Fruit fly (Drosophila melanogaster) whole organism, prepupa: ENCODE data around the gene Strip.

Source experiments
- Blimp-1 ChIP-seq: fragments of 200-800 bp; sonication (Bioruptor generic); optimal IDR thresholded peaks from 3 replicates; lab custom pipeline; 2017; ENCODE audit warnings: missing biosample characterization, missing genetic modification characterization, mild to moderate bottlenecking, moderate library complexity, missing genetic modification reagents
- CG11294 ChIP-seq: fragments of 200-800 bp; sonication (Bioruptor generic); IDR thresholded peaks from 2 replicates; pipeline ENCODE4 v1.3.6; 2022; ENCODE audit warnings: missing biosample characterization, missing genetic modification characterization
- CG11762 ChIP-seq: fragments of 200-800 bp; sonication (Bioruptor generic); optimal IDR thresholded peaks from 3 replicates; lab custom pipeline; 2016; ENCODE audit warnings: missing biosample characterization, missing genetic modification characterization; ENCODE audit not compliant: insufficient read depth
- CG11902 ChIP-seq: fragments of 200-800 bp; sonication (Bioruptor generic); optimal IDR thresholded peaks from 3 replicates; lab custom pipeline; 2016; ENCODE audit warnings: missing biosample characterization, missing genetic modification characterization
- CG15336 ChIP-seq: fragments of 200-800 bp; sonication (Bioruptor generic); IDR thresholded peaks from 2 replicates; pipeline ENCODE4 v1.3.6; 2022; ENCODE audit warnings: missing biosample characterization, missing genetic modification characterization
- CG16779 ChIP-seq: fragments of 200-800 bp; sonication (Bioruptor generic); optimal IDR thresholded peaks from 3 replicates; lab custom pipeline; 2017; ENCODE audit warnings: missing biosample characterization, mild to moderate bottlenecking, missing genetic modification characterization
- CG31627 ChIP-seq: fragments of 200-800 bp; sonication (Bioruptor generic); optimal IDR thresholded peaks from 3 replicates; lab custom pipeline; 2016; ENCODE audit warnings: missing biosample characterization, missing genetic modification characterization
- CG34406 ChIP-seq: fragments of 200-800 bp; sonication (Bioruptor generic); optimal IDR thresholded peaks from 3 replicates; lab custom pipeline; 2016; ENCODE audit warnings: missing biosample characterization, missing genetic modification characterization
- CG3919 ChIP-seq: fragments of 200-800 bp; sonication (Bioruptor generic); optimal IDR thresholded peaks from 3 replicates; lab custom pipeline; 2016; ENCODE audit warnings: missing biosample characterization, missing genetic modification characterization
- CG6854 ChIP-seq: fragments of 200-800 bp; sonication (Bioruptor generic); optimal IDR thresholded peaks from 2 replicates; lab custom pipeline; 2017; ENCODE audit warnings: missing biosample characterization, mild to moderate bottlenecking, missing genetic modification characterization
- CG7368 ChIP-seq: fragments of 200-800 bp; sonication (Bioruptor generic); optimal IDR thresholded peaks from 3 replicates; lab custom pipeline; 2016; ENCODE audit warnings: missing biosample characterization, missing genetic modification characterization
- CG8632 ChIP-seq: fragments of 200-800 bp; sonication (Bioruptor generic); optimal IDR thresholded peaks from 3 replicates; lab custom pipeline; 2016; ENCODE audit warnings: missing biosample characterization, missing genetic modification characterization
- Eip75B ChIP-seq: fragments of 200-800 bp; sonication (Bioruptor generic); optimal IDR thresholded peaks from 3 replicates; lab custom pipeline; 2016; ENCODE audit warnings: missing biosample characterization, missing genetic modification characterization
- Eip78C ChIP-seq: fragments of 200-800 bp; sonication (Bioruptor generic); peaks from one replicate; lab custom pipeline; 2016; ENCODE audit warnings: missing biosample characterization, missing genetic modification characterization
- Eip93F ChIP-seq: fragments of 200-800 bp; sonication (Bioruptor generic); optimal IDR thresholded peaks from 2 replicates; lab custom pipeline; 2016; ENCODE audit warnings: missing biosample characterization, mild to moderate bottlenecking, missing genetic modification characterization
- Ets96B ChIP-seq: fragments of 200-800 bp; optimal IDR thresholded peaks from 2 replicates; lab custom pipeline; 2019; ENCODE audit warnings: missing biosample characterization, mild to moderate bottlenecking, missing genetic modification characterization, moderate library complexity
- Gug ChIP-seq: fragments of 200-800 bp; sonication (Bioruptor generic); IDR thresholded peaks from 2 replicates; pipeline ENCODE4 v1.3.6; 2022; ENCODE audit warnings: missing biosample characterization, missing genetic modification characterization
- Hr4 ChIP-seq: fragments of 200-800 bp; sonication (Bioruptor generic); optimal IDR thresholded peaks from 3 replicates; lab custom pipeline; 2016; ENCODE audit warnings: missing biosample characterization, missing genetic modification characterization
- Lpt ChIP-seq: fragments of 200-800 bp; sonication (Bioruptor generic); optimal IDR thresholded peaks from 3 replicates; lab custom pipeline; 2016; ENCODE audit warnings: missing biosample characterization, missing genetic modification characterization
- Met ChIP-seq: fragments of 200-800 bp; sonication (Bioruptor generic); optimal IDR thresholded peaks from 3 replicates; lab custom pipeline; 2016; ENCODE audit warnings: missing biosample characterization, missing genetic modification characterization
- Sox102F ChIP-seq: fragments of 200-800 bp; sonication (Bioruptor generic); optimal IDR thresholded peaks from 2 replicates; lab custom pipeline; 2016; ENCODE audit warnings: missing biosample characterization, mild to moderate bottlenecking, missing genetic modification characterization
- Sox15 ChIP-seq: fragments of 200-800 bp; sonication (Bioruptor generic); optimal IDR thresholded peaks from 3 replicates; lab custom pipeline; 2016; ENCODE audit warnings: missing biosample characterization, missing genetic modification characterization
- achi ChIP-seq: fragments of 200-800 bp; sonication (Bioruptor generic); optimal IDR thresholded peaks from 3 replicates; lab custom pipeline; 2016; ENCODE audit warnings: missing biosample characterization, missing genetic modification characterization
- acj6 ChIP-seq: fragments of 200-800 bp; sonication (Bioruptor generic); optimal IDR thresholded peaks from 3 replicates; lab custom pipeline; 2016; ENCODE audit warnings: missing biosample characterization, missing genetic modification characterization
- cyc ChIP-seq: fragments of 200-800 bp; sonication (Bioruptor generic); optimal IDR thresholded peaks from 3 replicates; lab custom pipeline; 2016; ENCODE audit warnings: missing biosample characterization, missing genetic modification characterization
- dsx ChIP-seq: fragments of 200-800 bp; optimal IDR thresholded peaks from 3 replicates; lab custom pipeline; 2019; ENCODE audit warnings: missing biosample characterization, mild to moderate bottlenecking, missing genetic modification characterization, moderate library complexity; ENCODE audit not compliant: poor library complexity, severe bottlenecking
- eg ChIP-seq: fragments of 200-800 bp; sonication (Bioruptor generic); IDR thresholded peaks from 3 replicates; pipeline ENCODE4 v1.3.6; 2022; ENCODE audit warnings: missing biosample characterization, missing genetic modification characterization
- esn ChIP-seq: fragments of 200-800 bp; sonication (Bioruptor generic); optimal IDR thresholded peaks from 2 replicates; lab custom pipeline; 2016; ENCODE audit warnings: missing biosample characterization, mild to moderate bottlenecking, missing genetic modification characterization, moderate library complexity
- fd85E ChIP-seq: fragments of 200-800 bp; sonication (Bioruptor generic); optimal IDR thresholded peaks from 3 replicates; lab custom pipeline; 2016; ENCODE audit warnings: missing biosample characterization, missing genetic modification characterization
- fkh ChIP-seq: fragments of 200-800 bp; sonication (Bioruptor generic); optimal IDR thresholded peaks from 3 replicates; lab custom pipeline; 2017; ENCODE audit warnings: missing biosample characterization, mild to moderate bottlenecking, missing genetic modification characterization, moderate library complexity
- lz ChIP-seq: fragments of 200-800 bp; sonication (Bioruptor generic); optimal IDR thresholded peaks from 3 replicates; lab custom pipeline; 2016; ENCODE audit warnings: missing biosample characterization, missing genetic modification characterization
- net ChIP-seq: fragments of 200-800 bp; sonication (Bioruptor generic); optimal IDR thresholded peaks from 3 replicates; lab custom pipeline; 2016; ENCODE audit warnings: missing biosample characterization, missing genetic modification characterization
- spab ChIP-seq: fragments of 200-800 bp; sonication (Bioruptor generic); optimal IDR thresholded peaks from 2 replicates; lab custom pipeline; 2017; ENCODE audit warnings: missing biosample characterization, mild to moderate bottlenecking, missing genetic modification characterization, missing genetic modification reagents
- svp ChIP-seq: fragments of 200-800 bp; sonication (Bioruptor generic); peaks from one replicate; lab custom pipeline; 2016; ENCODE audit warnings: missing biosample characterization, missing genetic modification characterization
- topi ChIP-seq: fragments of 200-800 bp; sonication (Bioruptor generic); optimal IDR thresholded peaks from 3 replicates; lab custom pipeline; 2016; ENCODE audit warnings: missing biosample characterization, missing genetic modification characterization
- vri ChIP-seq: fragments of 200-800 bp; sonication (Bioruptor generic); optimal IDR thresholded peaks from 3 replicates; lab custom pipeline; 2016; ENCODE audit warnings: missing biosample characterization, mild to moderate bottlenecking, missing genetic modification characterization

Gene Strip

DNA sequence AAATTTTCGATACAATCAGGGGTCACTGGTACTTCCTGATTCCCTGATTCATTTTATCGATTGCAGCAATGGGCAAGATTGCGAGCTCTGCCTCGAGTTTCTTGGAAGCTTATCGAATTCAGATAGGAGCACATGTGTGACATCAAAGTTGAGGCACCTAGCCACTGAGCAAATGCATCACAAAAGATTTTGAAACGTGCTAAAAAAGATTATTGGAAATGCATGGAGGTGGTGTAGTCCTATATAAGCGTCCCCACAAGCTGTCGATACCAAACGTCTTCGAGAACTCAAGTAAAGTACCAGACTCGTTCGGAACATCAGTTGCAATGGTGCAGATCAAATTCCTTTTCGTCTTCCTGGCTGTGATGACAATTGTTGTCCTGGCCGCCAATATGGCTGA is 14.6 kb downstream of the Strip start, which contains the start of gene Drsl2:
Gene Drsl2 (plus strand): TSS at position 301 of the 400 bp plus-strand sequence.
- TF ChIP-seq CG6854 (GFP tag; lab: Kevin White, UChicago), result no peak
- TF ChIP-seq lz, result peak; percentile 3
- peak; percentile 23 for TF ChIP-seq esn (GFP tag; lab: Kevin White, UChicago)
- no peak for TF ChIP-seq CG11294 (GFP tag; lab: Robert Waterston, UW)

DNA sequence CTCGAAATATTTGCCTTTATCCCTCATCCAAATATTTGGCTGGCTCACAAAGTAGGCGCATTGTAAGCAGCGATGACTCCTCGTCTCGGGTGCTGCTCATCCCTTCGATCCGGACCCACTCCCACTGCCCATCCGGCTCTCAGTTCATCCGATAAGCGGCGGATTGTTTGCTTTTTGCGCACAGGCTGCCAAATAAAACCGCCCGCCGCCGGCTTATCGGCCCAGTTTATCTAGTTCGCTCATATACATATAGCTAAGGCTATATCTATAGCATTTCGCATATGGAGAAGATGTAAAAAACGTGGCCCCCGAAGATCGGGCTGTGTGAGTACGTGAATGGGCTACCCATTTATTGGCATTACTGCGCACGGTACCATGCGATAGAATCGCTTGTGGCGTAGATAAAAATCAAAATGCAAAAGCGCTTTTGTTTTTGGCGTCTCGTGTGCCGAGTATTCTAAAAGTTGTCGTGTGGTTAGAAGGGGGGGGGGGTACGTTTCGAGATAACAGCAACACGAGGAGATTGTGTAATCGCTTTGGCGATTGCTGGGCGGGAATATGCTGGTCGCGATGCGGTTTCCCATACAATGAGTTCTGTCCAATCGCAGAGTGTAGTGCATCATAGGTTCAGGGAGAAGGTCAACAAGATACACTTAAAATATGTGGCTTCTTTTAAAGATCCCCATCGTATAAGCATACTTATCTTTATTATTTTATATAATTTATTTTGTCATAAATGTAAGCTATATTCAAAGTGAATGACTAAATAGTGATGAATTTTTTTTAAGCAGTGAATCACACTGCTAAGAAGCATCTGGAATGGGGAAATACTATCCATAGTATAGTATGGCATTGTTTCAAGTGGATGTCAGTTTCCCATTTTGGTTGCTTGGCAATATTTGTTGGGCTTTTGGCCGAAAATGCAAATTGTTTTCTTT is 19.7 kb downstream of the Strip start:
- TF ChIP-seq Met (GFP tag; lab: Kevin White, UChicago) (no peak), vri (GFP tag; lab: Kevin White, UChicago) (peak; percentile 96), Eip78C (GFP tag; lab: Kevin White, UChicago) (peak; percentile 44), fkh (peak; percentile 58), svp (GFP tag; lab: Kevin White, UChicago) (peak; percentile 80), achi (GFP tag; lab: Kevin White, UChicago) (no peak)

DNA sequence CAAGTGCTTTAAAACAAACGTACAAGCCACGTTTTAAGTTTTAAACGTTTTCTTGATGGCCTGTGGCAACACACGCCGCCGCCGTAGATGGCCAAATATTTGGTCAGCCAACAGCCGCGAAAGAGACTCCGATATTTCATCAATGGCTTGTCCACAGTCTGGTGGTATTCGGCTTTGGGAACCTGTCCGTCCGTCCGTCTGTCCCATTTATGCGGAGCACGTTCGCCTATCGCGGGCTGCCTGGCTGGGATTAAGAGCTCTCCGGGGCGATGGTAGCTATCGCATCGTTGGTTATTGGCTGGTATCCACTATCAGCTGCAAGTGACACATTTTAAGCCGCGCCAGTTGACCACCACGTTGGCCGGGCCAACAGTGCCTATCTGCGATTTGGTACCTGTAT is 21.1 kb downstream of the Strip start:
- TF ChIP-seq Hr4 (GFP tag; lab: Kevin White, UChicago) (no peak), Gug (no peak), CG7368 (GFP tag; lab: Kevin White, UChicago) (no peak), Ets96B (tag; lab: Kevin White, UChicago) (no peak), topi (GFP tag; lab: Kevin White, UChicago) (no peak), CG11294 (GFP tag; lab: Robert Waterston, UW) (no peak), Blimp-1 (no peak), Met (GFP tag; lab: Kevin White, UChicago) (no peak)

DNA sequence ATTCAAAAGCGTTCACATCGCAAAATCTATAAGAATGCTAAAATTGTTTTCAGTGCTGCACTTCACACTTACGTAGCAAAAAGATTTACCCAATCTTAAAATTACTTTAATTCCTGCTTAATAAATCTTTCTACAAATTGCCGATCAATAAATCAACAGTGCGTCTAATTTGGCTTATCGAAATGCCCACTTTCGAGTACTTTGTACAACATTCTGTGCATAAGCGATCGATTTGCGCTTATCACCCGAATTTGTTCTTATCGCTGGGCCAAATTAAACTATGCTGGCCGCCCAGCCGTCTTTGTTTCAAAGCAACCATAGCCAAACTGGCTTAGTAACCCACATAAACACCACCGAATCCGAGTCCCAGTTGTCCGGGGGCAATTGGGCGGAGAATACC is 22.2 kb downstream of the Strip start:
- no peak for TF ChIP-seq Eip93F (GFP tag; lab: Kevin White, UChicago)
- no peak for TF ChIP-seq CG11762 (GFP tag; lab: Kevin White, UChicago)
- TF ChIP-seq Blimp-1, result no peak
- TF ChIP-seq fd85E (GFP tag; lab: Kevin White, UChicago), result no peak
- TF ChIP-seq Eip78C (GFP tag; lab: Kevin White, UChicago), result no peak
- no peak for TF ChIP-seq fkh
- TF ChIP-seq acj6 (GFP tag; lab: Kevin White, UChicago), result no peak

DNA sequence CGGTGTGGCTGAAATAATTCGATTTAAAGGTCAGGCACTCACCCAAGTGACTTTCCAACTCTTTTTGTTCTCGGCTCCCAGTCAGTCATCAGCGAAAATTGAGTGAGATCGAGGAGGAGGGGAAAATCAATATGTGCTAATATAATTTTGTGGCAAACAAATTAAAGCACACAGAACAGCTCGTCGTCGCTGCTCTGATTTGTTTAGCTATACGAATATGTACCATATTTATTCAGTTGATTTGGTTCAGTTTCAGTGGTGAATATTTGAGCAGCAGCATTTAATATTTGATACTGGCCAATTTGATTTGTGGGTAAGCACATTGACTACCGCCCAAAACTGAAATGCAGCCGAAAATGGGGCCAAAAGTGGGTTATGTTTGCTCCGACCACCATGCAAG is 23.2 kb downstream of the Strip start:
- TF ChIP-seq eg (no peak), Sox15 (GFP tag; lab: Kevin White, UChicago) (no peak), fkh (peak; percentile 84)

DNA sequence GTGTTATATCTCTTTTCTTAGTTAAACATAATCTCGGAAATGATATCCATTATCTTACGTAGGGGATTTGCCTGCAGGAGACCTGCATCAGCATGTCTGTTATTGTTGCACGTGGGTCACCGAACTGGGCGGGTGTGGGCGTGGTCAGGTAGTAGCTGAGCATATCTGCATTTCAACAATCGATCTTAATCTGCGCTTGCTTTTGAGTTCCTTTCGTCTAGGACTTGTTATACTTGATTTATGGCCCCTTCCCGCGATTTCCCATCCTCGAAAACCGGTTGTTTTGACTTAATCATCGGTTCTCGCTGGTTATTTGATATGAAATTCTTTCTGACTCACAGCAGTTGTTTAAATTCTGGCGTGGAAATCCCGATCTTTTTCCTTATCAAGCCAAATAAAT is 23.9 kb downstream of the Strip start:
- TF ChIP-seq topi (GFP tag; lab: Kevin White, UChicago) (no peak), CG16779 (no peak), net (GFP tag; lab: Kevin White, UChicago) (no peak), eg (no peak), Sox15 (GFP tag; lab: Kevin White, UChicago) (no peak), spab (GFP tag; lab: Kevin White, UChicago) (no peak), cyc (no peak), CG34406 (no peak), CG31627 (GFP tag; lab: Kevin White, UChicago) (no peak), CG3919 (GFP tag; lab: Kevin White, UChicago) (no peak), CG11762 (GFP tag; lab: Kevin White, UChicago) (no peak), Eip75B (GFP tag; lab: Kevin White, UChicago) (no peak), dsx (no peak), esn (GFP tag; lab: Kevin White, UChicago) (no peak), Ets96B (tag; lab: Kevin White, UChicago) (no peak), CG15336 (no peak), Lpt (GFP tag; lab: Kevin White, UChicago) (no peak), CG8632 (GFP tag; lab: Kevin White, UChicago) (no peak), CG11902 (GFP tag; lab: Kevin White, UChicago) (no peak), Sox102F (GFP tag; lab: Kevin White, UChicago) (no peak)
